Fruit fly (Drosophila melanogaster): ENCODE results near the gene Arfip.

The Arfip gene

dm6 chr3R:11257537-11257936, 22.7 kb upstream of the Arfip start:
- TF ChIP-seq toe (GFP tag; optimal IDR thresholded peaks at IDR 0.05): no peak
- TF ChIP-seq cnc (optimal IDR thresholded peaks at IDR 0.05): no peak
- TF ChIP-seq CG33017 (tag; optimal IDR thresholded peaks at IDR 0.05): no peak
- TF ChIP-seq ovo (GFP tag; optimal IDR thresholded peaks at IDR 0.05): no peak
- TF ChIP-seq CG5204 (GFP tag; optimal IDR thresholded peaks at IDR 0.05): no peak
- no peak for TF ChIP-seq CG1620 (GFP tag; optimal IDR thresholded peaks at IDR 0.05)
- no peak for TF ChIP-seq Clk (GFP tag; optimal IDR thresholded peaks at IDR 0.05)
- TF ChIP-seq kay (GFP tag; ENCODE audit: borderline replicate concordance): no peak
- TF ChIP-seq CG7101 (tag; optimal IDR thresholded peaks at IDR 0.05): no peak

- TF ChIP-seq pad (GFP tag; optimal IDR thresholded peaks at IDR 0.05): peak; percentile 90
- TF ChIP-seq Hr96 (GFP tag; optimal IDR thresholded peaks at IDR 0.05): no peak
These were observed 19.7 kb upstream of the Arfip start for dm6 chr3R:11254382-11254953.

dm6 chr3R:11253768-11254167, 19.0 kb upstream of the Arfip start:
- TF ChIP-seq bab1 (GFP tag; optimal IDR thresholded peaks at IDR 0.05): no peak
- TF ChIP-seq CG5204 (GFP tag; optimal IDR thresholded peaks at IDR 0.05): no peak
- no peak for TF ChIP-seq ovo (GFP tag; optimal IDR thresholded peaks at IDR 0.05)
- TF ChIP-seq Clk (GFP tag; optimal IDR thresholded peaks at IDR 0.05): no peak
- no peak for TF ChIP-seq CG12768 (GFP tag; optimal IDR thresholded peaks at IDR 0.05)

dm6 chr3R:11246865-11247264, 12.1 kb upstream of the Arfip start:
- TF ChIP-seq CG12768 (GFP tag; optimal IDR thresholded peaks at IDR 0.05) (no peak), Hr96 (GFP tag; optimal IDR thresholded peaks at IDR 0.05) (no peak), CG33017 (tag; optimal IDR thresholded peaks at IDR 0.05) (no peak), CG1620 (GFP tag; optimal IDR thresholded peaks at IDR 0.05) (no peak)

- TF ChIP-seq bab1 (GFP tag; optimal IDR thresholded peaks at IDR 0.05) (no peak), CG12768 (GFP tag; optimal IDR thresholded peaks at IDR 0.05) (no peak), CG5204 (GFP tag; optimal IDR thresholded peaks at IDR 0.05) (no peak), tj (GFP tag; optimal IDR thresholded peaks at IDR 0.05) (no peak), Mnt (GFP tag; optimal IDR thresholded peaks at IDR 0.05) (no peak)
These were observed 11.0 kb upstream of the Arfip start for dm6 chr3R:11245803-11246202.

- TF ChIP-seq CG7045 (GFP tag; optimal IDR thresholded peaks at IDR 0.05): no peak
- TF ChIP-seq ovo (GFP tag; optimal IDR thresholded peaks at IDR 0.05): no peak
- no peak for TF ChIP-seq pad (GFP tag; optimal IDR thresholded peaks at IDR 0.05)
- peak; percentile 30 for TF ChIP-seq CG11617 (GFP tag; optimal IDR thresholded peaks at IDR 0.05)
- peak; percentile 100 for TF ChIP-seq tj (GFP tag; optimal IDR thresholded peaks at IDR 0.05)
- peak; percentile 52 for TF ChIP-seq toe (GFP tag; optimal IDR thresholded peaks at IDR 0.05)
- peak; percentile 32 for TF ChIP-seq cic (GFP tag; optimal IDR thresholded peaks at IDR 0.05)
- TF ChIP-seq bab1 (GFP tag; optimal IDR thresholded peaks at IDR 0.05): peak; percentile 51
- peak; percentile 9 for TF ChIP-seq CG7101 (tag; optimal IDR thresholded peaks at IDR 0.05)
- TF ChIP-seq CG1620 (GFP tag; optimal IDR thresholded peaks at IDR 0.05): peak; percentile 19
- TF ChIP-seq Mnt (GFP tag; optimal IDR thresholded peaks at IDR 0.05): peak; percentile 49
- TF ChIP-seq CG14711 (tag; optimal IDR thresholded peaks at IDR 0.05): no peak
- peak; percentile 44 for TF ChIP-seq Hr96 (GFP tag; optimal IDR thresholded peaks at IDR 0.05)
These were observed 9.3 kb upstream of the Arfip start, which contains the start of the genes CG17734 and CG5214 for dm6 chr3R:11243951-11244660. Gene CG17734 (minus strand): TSS chr3R:11243999. Gene CG5214 (plus strand): TSS chr3R:11244302.

dm6 chr3R:11243057-11243740, 8.4 kb upstream of the Arfip start:
- no peak for TF ChIP-seq CG7045 (GFP tag; optimal IDR thresholded peaks at IDR 0.05)
- TF ChIP-seq CG11617 (GFP tag; optimal IDR thresholded peaks at IDR 0.05): no peak
- TF ChIP-seq CG12768 (GFP tag; optimal IDR thresholded peaks at IDR 0.05): no peak
- no peak for TF ChIP-seq CG1620 (GFP tag; optimal IDR thresholded peaks at IDR 0.05)
- TF ChIP-seq CG5204 (GFP tag; optimal IDR thresholded peaks at IDR 0.05): no peak
- no peak for TF ChIP-seq tj (GFP tag; optimal IDR thresholded peaks at IDR 0.05)
- TF ChIP-seq toe (GFP tag; optimal IDR thresholded peaks at IDR 0.05): no peak
- TF ChIP-seq CG7101 (tag; optimal IDR thresholded peaks at IDR 0.05): peak; percentile 36
- no peak for TF ChIP-seq Hr96 (GFP tag; optimal IDR thresholded peaks at IDR 0.05)
- TF ChIP-seq Mnt (GFP tag; optimal IDR thresholded peaks at IDR 0.05): peak; percentile 5
- no peak for TF ChIP-seq CG33017 (tag; optimal IDR thresholded peaks at IDR 0.05)
- TF ChIP-seq Clk (GFP tag; optimal IDR thresholded peaks at IDR 0.05): no peak
- TF ChIP-seq bab1 (GFP tag; optimal IDR thresholded peaks at IDR 0.05): peak; percentile 24
- TF ChIP-seq ovo (GFP tag; optimal IDR thresholded peaks at IDR 0.05): peak; percentile 26
- no peak for TF ChIP-seq cnc (optimal IDR thresholded peaks at IDR 0.05)
- peak; percentile 67 for TF ChIP-seq pad (GFP tag; optimal IDR thresholded peaks at IDR 0.05)
- TF ChIP-seq cic (GFP tag; optimal IDR thresholded peaks at IDR 0.05): peak; percentile 20
- peak; percentile 37 for TF ChIP-seq CG14711 (tag; optimal IDR thresholded peaks at IDR 0.05)
- TF ChIP-seq kay (GFP tag; ENCODE audit: borderline replicate concordance): no peak
- TF ChIP-seq Crg-1 (GFP tag; optimal IDR thresholded peaks at IDR 0.05): no peak
